Worm (Caenorhabditis elegans) whole organism, young adult: ENCODE measurements around the gene T10B5.7.

Experiments
- B0035.1 ChIP-seq: sonication (generic microtip); optimal IDR thresholded peaks from 2 replicates; lab custom pipeline; 2016; ENCODE audit warnings: missing genetic modification characterization, mild to moderate bottlenecking, missing compliant biosample characterization, missing genotype, missing genetic modification reagents
- F33H1.4 ChIP-seq: fragments of 200-800 bp; sonication (Bioruptor generic); IDR thresholded peaks from 2 replicates; pipeline ENCODE4 v1.3.6; 2022; ENCODE audit warnings: missing genetic modification reagents, missing genetic modification characterization, missing compliant biosample characterization
- F55B11.4 ChIP-seq: sonication (generic microtip); optimal IDR thresholded peaks from 2 replicates; lab custom pipeline; 2016; ENCODE audit warnings: missing compliant biosample characterization, missing genetic modification characterization, borderline replicate concordance; ENCODE audit not compliant: insufficient read depth
- F57C9.4 ChIP-seq: sonication (generic microtip); optimal IDR thresholded peaks from 2 replicates; lab custom pipeline; 2017; ENCODE audit warnings: mild to moderate bottlenecking, missing genetic modification characterization, missing compliant biosample characterization
- K12H6.12 ChIP-seq: fragments of 200-800 bp; sonication (Bioruptor generic); optimal IDR thresholded peaks from 2 replicates; lab custom pipeline; 2018; ENCODE audit warnings: mild to moderate bottlenecking, missing genetic modification characterization, missing compliant biosample characterization
- Y53F4B.3 ChIP-seq: fragments of 200-800 bp; sonication (Bioruptor generic); IDR thresholded peaks from 2 replicates; pipeline ENCODE4 v1.3.6; 2022; ENCODE audit warnings: missing genetic modification reagents, missing genetic modification characterization, missing compliant biosample characterization
- ama-1 ChIP-seq, 3 experiments: fragments of 150-350 bp in 1 of 3; sonication (generic microtip) in 2 of 3; optimal IDR thresholded peaks; 2 replicates each; lab custom pipeline; 2014 to 2018; ENCODE audit warnings: missing biosample characterization in 2 of 3, missing genetic modification characterization in 2 of 3, missing genetic modification reagents in 2 of 3
- aptf-3 ChIP-seq: fragments of 200-800 bp; sonication (Bioruptor generic); IDR thresholded peaks from 2 replicates; pipeline ENCODE4 v1.3.6; 2022; ENCODE audit warnings: missing genetic modification characterization, missing compliant biosample characterization
- attf-5 ChIP-seq: fragments of 200-800 bp; sonication (Bioruptor generic); optimal IDR thresholded peaks from 2 replicates; lab custom pipeline; 2018; ENCODE audit warnings: mild to moderate bottlenecking, missing genetic modification characterization, missing compliant biosample characterization
- attf-6 ChIP-seq: fragments of 200-800 bp; sonication (Bioruptor generic); IDR thresholded peaks from 2 replicates; pipeline ENCODE4 v1.3.6; 2022; ENCODE audit warnings: missing genetic modification reagents, missing genetic modification characterization, missing compliant biosample characterization
- cebp-1 ChIP-seq, 2 experiments: fragments of 200-800 bp in 1 of 2; sonication (Bioruptor generic) in 1 of 2; sonication (generic microtip) in 1 of 2; IDR thresholded peaks in 1 of 2; optimal IDR thresholded peaks in 1 of 2; 2 replicates each; pipeline versions ENCODE4 v1.3.6 to Lab custom; 2017 to 2022; ENCODE audit warnings: missing compliant biosample characterization in 2 of 2, missing genetic modification characterization in 2 of 2, mild to moderate bottlenecking in 1 of 2, missing genetic modification reagents in 1 of 2, moderate library complexity in 1 of 2
- cebp-2 ChIP-seq: fragments of 200-800 bp; sonication (Bioruptor generic); IDR thresholded peaks from 2 replicates; pipeline ENCODE4 v1.3.6; 2022; ENCODE audit warnings: missing genetic modification characterization, missing compliant biosample characterization
- ceh-27 ChIP-seq: fragments of 200-800 bp; sonication (Bioruptor generic); optimal IDR thresholded peaks from 2 replicates; lab custom pipeline; 2018; ENCODE audit warnings: mild to moderate bottlenecking, missing genetic modification characterization, moderate library complexity, missing compliant biosample characterization
- ceh-40 ChIP-seq: fragments of 200-800 bp; sonication (Bioruptor generic); IDR thresholded peaks from 2 replicates; pipeline ENCODE4 v1.3.6; 2022; ENCODE audit warnings: missing genetic modification characterization, missing compliant biosample characterization
- chd-7 ChIP-seq: sonication (generic microtip); optimal IDR thresholded peaks from 2 replicates; lab custom pipeline; 2016; ENCODE audit warnings: mild to moderate bottlenecking, missing genetic modification characterization, moderate library complexity, missing compliant biosample characterization
- dox-1 ChIP-seq: fragments of 200-800 bp; sonication (Bioruptor generic); IDR thresholded peaks from 2 replicates; pipeline ENCODE4 v1.3.6; 2022; ENCODE audit warnings: missing genetic modification reagents, missing genetic modification characterization, missing compliant biosample characterization
- egl-44 ChIP-seq: fragments of 200-800 bp; sonication (Bioruptor generic); IDR thresholded peaks from 2 replicates; pipeline ENCODE4 v1.3.6; 2022; ENCODE audit warnings: missing genetic modification reagents, missing genetic modification characterization, missing compliant biosample characterization
- ekl-4 ChIP-seq: fragments of 200-800 bp; sonication (Bioruptor generic); IDR thresholded peaks from 2 replicates; pipeline ENCODE4 v1.3.6; 2022; ENCODE audit warnings: missing genetic modification reagents, missing genetic modification characterization, missing compliant biosample characterization
- hmg-1.2 ChIP-seq: fragments of 200-800 bp; sonication (Bioruptor generic); IDR thresholded peaks from 2 replicates; pipeline ENCODE4 v1.3.6; 2022; ENCODE audit warnings: missing genetic modification reagents, missing genetic modification characterization, missing compliant biosample characterization
- hrde-1 ChIP-seq: sonication (generic microtip); optimal IDR thresholded peaks from 2 replicates; lab custom pipeline; 2016; ENCODE audit warnings: missing genetic modification characterization, mild to moderate bottlenecking, missing compliant biosample characterization, moderate library complexity, missing genotype, missing genetic modification reagents, borderline replicate concordance
- let-607 ChIP-seq, 2 experiments: fragments of 200-800 bp in 1 of 2; sonication (Bioruptor generic) in 1 of 2; sonication (generic microtip) in 1 of 2; optimal IDR thresholded peaks; 2 replicates each; lab custom pipeline; 2016 to 2018; ENCODE audit warnings: mild to moderate bottlenecking in 2 of 2, missing compliant biosample characterization in 2 of 2, missing genetic modification characterization in 2 of 2, moderate library complexity in 2 of 2, missing genotype in 1 of 2
- lin-40 ChIP-seq: sonication (generic microtip); optimal IDR thresholded peaks from 2 replicates; lab custom pipeline; 2016; ENCODE audit warnings: missing genetic modification characterization, mild to moderate bottlenecking, missing compliant biosample characterization, missing genotype, missing genetic modification reagents
- lin-54 ChIP-seq: fragments of 200-800 bp; sonication (Bioruptor generic); optimal IDR thresholded peaks from 2 replicates; lab custom pipeline; 2018; ENCODE audit warnings: mild to moderate bottlenecking, missing genetic modification characterization, missing compliant biosample characterization
- madf-10 ChIP-seq: sonication (generic microtip); optimal IDR thresholded peaks from 2 replicates; lab custom pipeline; 2016; ENCODE audit warnings: mild to moderate bottlenecking, missing genetic modification characterization, missing compliant biosample characterization
- madf-3 ChIP-seq: fragments of 200-800 bp; sonication (Bioruptor generic); IDR thresholded peaks from 2 replicates; pipeline ENCODE4 v1.3.6; 2022; ENCODE audit warnings: missing genetic modification reagents, missing genetic modification characterization, missing compliant biosample characterization
- madf-8 ChIP-seq: fragments of 200-800 bp; sonication (Bioruptor generic); conservative IDR thresholded peaks from 2 replicates; pipeline ENCODE4 v1.3.6; 2022; ENCODE audit warnings: missing genetic modification reagents, missing genetic modification characterization, missing compliant biosample characterization
- mcd-1 ChIP-seq: fragments of 200-800 bp; sonication (Bioruptor generic); IDR thresholded peaks from 2 replicates; pipeline ENCODE4 v1.3.6; 2022; ENCODE audit warnings: missing genetic modification reagents, missing genetic modification characterization, missing compliant biosample characterization
- mxl-1 ChIP-seq: sonication (generic microtip); optimal IDR thresholded peaks from 2 replicates; lab custom pipeline; 2016; ENCODE audit warnings: missing genetic modification characterization, missing compliant biosample characterization
- nfya-1 ChIP-seq: sonication (generic microtip); optimal IDR thresholded peaks from 2 replicates; lab custom pipeline; 2017; ENCODE audit warnings: antibody characterized with exemption, missing compliant biosample characterization, missing genetic modification characterization, borderline replicate concordance; ENCODE audit not compliant: insufficient read depth
- nfyb-1 ChIP-seq: fragments of 200-800 bp; sonication (Bioruptor generic); IDR thresholded peaks from 2 replicates; pipeline ENCODE4 v1.3.6; 2022; ENCODE audit warnings: missing genetic modification reagents, missing genetic modification characterization, missing compliant biosample characterization
- pha-4 ChIP-seq: fragments of 150-350 bp; sonication (generic microtip); optimal IDR thresholded peaks from 2 replicates; lab custom pipeline; 2014; ENCODE audit warnings: missing biosample characterization, missing genetic modification reagents, missing genetic modification characterization
- rpc-1 ChIP-seq, 2 experiments: fragments of 150-350 bp in 1 of 2; sonication (generic microtip) in 1 of 2; optimal IDR thresholded peaks; 2 replicates each; lab custom pipeline; 2014 to 2018; ENCODE audit warnings: missing biosample characterization in 1 of 2, missing genetic modification characterization in 1 of 2, missing genetic modification reagents in 1 of 2, missing genotype in 1 of 2
- snpc-1.1 ChIP-seq: sonication (generic microtip); optimal IDR thresholded peaks from 2 replicates; lab custom pipeline; 2017; ENCODE audit warnings: missing genetic modification characterization, mild to moderate bottlenecking, missing compliant biosample characterization, antibody characterized with exemption, moderate library complexity, missing genotype, missing genetic modification reagents; ENCODE audit not compliant: insufficient read depth
- snpc-4 ChIP-seq, 5 experiments: fragments of 150-350 bp in 1 of 5; sonication (generic microtip) in 4 of 5; optimal IDR thresholded peaks; 2 replicates each; lab custom pipeline; 2014 to 2018; ENCODE audit warnings: missing genetic modification characterization in 5 of 5, missing biosample characterization in 3 of 5, antibody characterized with exemption in 2 of 5, mild to moderate bottlenecking in 2 of 5, missing compliant biosample characterization in 2 of 5, missing genotype in 2 of 5, moderate library complexity in 2 of 5, missing genetic modification reagents in 1 of 5
- tbp1 ChIP-seq: fragments of 200-800 bp; sonication (Bioruptor generic); optimal IDR thresholded peaks from 2 replicates; lab custom pipeline; 2018; ENCODE audit warnings: mild to moderate bottlenecking, missing genetic modification characterization, missing compliant biosample characterization
- unc-130 ChIP-seq: sonication (generic microtip); optimal IDR thresholded peaks from 2 replicates; lab custom pipeline; 2016; ENCODE audit warnings: missing genetic modification reagents, missing genetic modification characterization, missing compliant biosample characterization
- xnd-1 ChIP-seq: sonication (generic microtip); optimal IDR thresholded peaks from 2 replicates; lab custom pipeline; 2016; ENCODE audit warnings: missing genotype, missing genetic modification reagents, missing genetic modification characterization, missing compliant biosample characterization
- zfh-2 ChIP-seq: fragments of 200-800 bp; sonication (Bioruptor generic); conservative IDR thresholded peaks from 2 replicates; pipeline ENCODE4 v1.3.6; 2022; ENCODE audit warnings: missing genetic modification reagents, missing genetic modification characterization, missing compliant biosample characterization

T10B5.7 gene

ce11 chrV:1820016-1820415 is 26.0 kb upstream of the T10B5.7 start:
- TF ChIP-seq zfh-2 (GFP tag; lab: Robert Waterston, UW) (peak; percentile 56), mxl-1 (tag; lab: Kevin White, UChicago) (no peak), xnd-1 (tag; lab: Kevin White, UChicago) (no peak)
- TF ChIP-seq, all 124 proteins: peak for 1

- TF ChIP-seq cebp-2 (GFP tag; lab: Robert Waterston, UW) (no peak), ceh-40 (no peak), madf-8 (no peak), lin-54 (GFP tag; lab: Kevin White, UChicago) (peak; percentile 32), F33H1.4 (peak; percentile 13; the same call in 1 of the 2 replicates), pha-4 (tag; lab: Kevin White, UChicago) (no peak), nfya-1 (tag; lab: Kevin White, UChicago) (no peak), aptf-3 (GFP tag; lab: Robert Waterston, UW) (no peak), attf-6 (GFP tag; lab: Robert Waterston, UW) (no peak), mcd-1 (GFP tag; lab: Robert Waterston, UW) (peak; percentile 47; the same call in 1 of the 2 replicates), nfyb-1 (GFP tag; lab: Robert Waterston, UW) (no peak), lin-40 (tag; lab: Kevin White, UChicago) (no peak)
Measured at ce11 chrV:1820749-1821148, 25.3 kb upstream of the T10B5.7 start.

- TF ChIP-seq rpc-1 (optimal IDR thresholded peaks at IDR 0.05; lab: Kevin White, UChicago) (peak; percentile 18), rpc-1 (tag; optimal IDR thresholded peaks at IDR 0.05; lab: Kevin White, UChicago) (no peak), cebp-1 (GFP tag; IDR thresholded peaks at IDR 0.05; lab: Robert Waterston, UW) (no peak), cebp-1 (tag; optimal IDR thresholded peaks at IDR 0.05; lab: Kevin White, UChicago) (peak; percentile 46), snpc-4 (GFP tag; optimal IDR thresholded peaks at IDR 0.05; lab: Kevin White, UChicago) (no peak), snpc-4 (tag; optimal IDR thresholded peaks at IDR 0.05; lab: Kevin White, UChicago) (peak in 1 of 4 experiments; percentile 5), xnd-1 (tag; lab: Kevin White, UChicago) (no peak), mcd-1 (GFP tag; lab: Robert Waterston, UW) (peak; percentile 23; the same call in 1 of the 2 replicates), dox-1 (GFP tag; lab: Robert Waterston, UW) (0 out of 2 replicates have a peak, but pooled peaks have one; percentile 17), hmg-1.2 (GFP tag; lab: Robert Waterston, UW) (no peak), K12H6.12 (tag; lab: Kevin White, UChicago) (no peak)
Measured at ce11 chrV:1821287-1821686, 24.7 kb upstream of the T10B5.7 start, which contains the start of the genes gly-7 and mrpl-39. gly-7 (minus strand) TSS chrV:1821323. mrpl-39 (plus strand) TSS chrV:1821579.

- TF ChIP-seq zfh-2 (GFP tag; lab: Robert Waterston, UW) (peak; percentile 55; the same call in 1 of the 2 replicates), B0035.1 (tag; lab: Kevin White, UChicago) (no peak), Y53F4B.3 (no peak), hrde-1 (no peak), unc-130 (GFP tag; lab: Kevin White, UChicago) (no peak)
Measured at ce11 chrV:1824528-1824927, 21.5 kb upstream of the T10B5.7 start.

- no peak for TF ChIP-seq snpc-1.1
- no peak for TF ChIP-seq cebp-2 (GFP tag; lab: Robert Waterston, UW)
- no peak for TF ChIP-seq attf-6 (GFP tag; lab: Robert Waterston, UW)
- TF ChIP-seq chd-7 (tag; lab: Kevin White, UChicago): no peak
- no peak for TF ChIP-seq Y53F4B.3
- no peak for TF ChIP-seq madf-10 (tag; lab: Kevin White, UChicago)
- no peak for TF ChIP-seq madf-3 (GFP tag; lab: Robert Waterston, UW)
- no peak for TF ChIP-seq ekl-4
- no peak for TF ChIP-seq nfya-1 (tag; lab: Kevin White, UChicago)
- TF ChIP-seq attf-5: no peak
- no peak for TF ChIP-seq F55B11.4 (tag; lab: Kevin White, UChicago)
- no peak for TF ChIP-seq F57C9.4 (tag; lab: Kevin White, UChicago)
- TF ChIP-seq tbp1 (GFP tag; lab: Kevin White, UChicago): no peak
- TF ChIP-seq let-607 (tag; optimal IDR thresholded peaks at IDR 0.05; lab: Kevin White, UChicago): no peak
- no peak for TF ChIP-seq egl-44 (GFP tag; lab: Robert Waterston, UW)
- TF ChIP-seq ceh-27 (GFP tag; lab: Kevin White, UChicago): no peak
- TF ChIP-seq ama-1 (optimal IDR thresholded peaks at IDR 0.05; lab: Kevin White, UChicago): no peak
- TF ChIP-seq ama-1 (GFP tag; optimal IDR thresholded peaks at IDR 0.05; lab: Kevin White, UChicago): no peak
Measured at ce11 chrV:1829973-1830372, 16.0 kb upstream of the T10B5.7 start, which contains the start of gene Y32G9B.1. Y32G9B.1 (minus strand) TSS chrV:1830073.
